Fruit fly (Drosophila melanogaster) whole organism, embryonic: ENCODE measurements around the gene CG43645.

Experiments used
- B-H2 ChIP-seq: fragments of 200-800 bp; sonication (Bioruptor generic); optimal IDR thresholded peaks from 2 replicates; lab custom pipeline; 2018; ENCODE audit warnings: missing biosample characterization, mild to moderate bottlenecking, missing genetic modification characterization
- Bgb ChIP-seq: fragments of 200-800 bp; sonication (Bioruptor generic); IDR thresholded peaks from 2 replicates; pipeline ENCODE4 v1.3.6; 2022; ENCODE audit warnings: missing biosample characterization, missing genetic modification characterization; ENCODE audit not compliant: partially characterized antibody
- CG10543 ChIP-seq: fragments of 200-800 bp; sonication (Bioruptor generic); optimal IDR thresholded peaks from 3 replicates; lab custom pipeline; 2017; ENCODE audit warnings: missing biosample characterization, mild to moderate bottlenecking, missing genetic modification characterization, moderate library complexity
- CG11247 ChIP-seq: fragments of 200-800 bp; sonication (Bioruptor generic); IDR thresholded peaks from 2 replicates; pipeline ENCODE4 v1.3.6; 2022; ENCODE audit warnings: missing biosample characterization, missing genetic modification characterization
- CG13123 ChIP-seq: fragments of 200-800 bp; sonication (Bioruptor generic); optimal IDR thresholded peaks from 2 replicates; lab custom pipeline; 2016; ENCODE audit warnings: missing biosample characterization, missing genetic modification characterization
- CG14860 ChIP-seq: fragments of 200-800 bp; sonication (Bioruptor generic); IDR thresholded peaks from 3 replicates; pipeline ENCODE4 v1.3.6; 2022; ENCODE audit warnings: missing biosample characterization, missing genetic modification characterization; ENCODE audit not compliant: partially characterized antibody
- CG16813 ChIP-seq: fragments of 200-800 bp; sonication (Bioruptor generic); IDR thresholded peaks from 3 replicates; pipeline ENCODE4 v1.3.6; 2022; ENCODE audit warnings: missing biosample characterization, missing genetic modification characterization; ENCODE audit not compliant: partially characterized antibody
- CG17186 ChIP-seq: fragments of 200-800 bp; sonication (Bioruptor generic); optimal IDR thresholded peaks from 3 replicates; lab custom pipeline; 2017; ENCODE audit warnings: missing biosample characterization, missing genetic modification reagents, missing genetic modification characterization
- CG17328 ChIP-seq: fragments of 200-800 bp; sonication (Bioruptor generic); IDR thresholded peaks from 2 replicates; pipeline ENCODE4 v1.3.6; 2022; ENCODE audit warnings: missing biosample characterization, missing genetic modification characterization
- CG18262 ChIP-seq: fragments of 200-800 bp; optimal IDR thresholded peaks from 3 replicates; lab custom pipeline; 2019; ENCODE audit warnings: missing biosample characterization, mild to moderate bottlenecking, missing genetic modification characterization, moderate library complexity
- CG18619 ChIP-seq: fragments of 200-800 bp; sonication (Bioruptor generic); optimal IDR thresholded peaks from 3 replicates; lab custom pipeline; 2017; ENCODE audit warnings: missing biosample characterization, mild to moderate bottlenecking, missing genetic modification characterization
- CG30020 ChIP-seq: fragments of 200-800 bp; optimal IDR thresholded peaks from 2 replicates; lab custom pipeline; 2019; ENCODE audit warnings: missing biosample characterization, mild to moderate bottlenecking, missing genetic modification characterization, moderate library complexity
- CG32772 ChIP-seq: fragments of 200-800 bp; sonication (Bioruptor generic); IDR thresholded peaks from 2 replicates; pipeline ENCODE4 v1.3.6; 2022; ENCODE audit warnings: missing biosample characterization, missing genetic modification characterization
- CG33557 ChIP-seq: fragments of 200-800 bp; sonication (Bioruptor generic); optimal IDR thresholded peaks from 2 replicates; lab custom pipeline; 2019; ENCODE audit warnings: missing biosample characterization, mild to moderate bottlenecking, missing genetic modification characterization, moderate library complexity
- CG4360 ChIP-seq: fragments of 200-800 bp; sonication (Bioruptor generic); IDR thresholded peaks from 2 replicates; pipeline ENCODE4 v1.3.6; 2022; ENCODE audit warnings: missing biosample characterization, missing genetic modification characterization
- CG4617 ChIP-seq: fragments of 200-800 bp; sonication (Bioruptor generic); optimal IDR thresholded peaks from 3 replicates; lab custom pipeline; 2016; ENCODE audit warnings: missing biosample characterization, missing genetic modification characterization, borderline replicate concordance
- CG8281 ChIP-seq: fragments of 200-800 bp; sonication (Bioruptor generic); optimal IDR thresholded peaks from 2 replicates; lab custom pipeline; 2018; ENCODE audit warnings: missing biosample characterization, mild to moderate bottlenecking, missing genetic modification characterization, moderate library complexity
- CG9215 ChIP-seq: fragments of 200-800 bp; sonication (Bioruptor generic); IDR thresholded peaks from 2 replicates; pipeline ENCODE4 v1.3.6; 2022; ENCODE audit warnings: missing biosample characterization, missing genetic modification characterization
- CG9817 ChIP-seq: fragments of 200-800 bp; sonication (Bioruptor generic); optimal IDR thresholded peaks from 2 replicates; lab custom pipeline; 2018; ENCODE audit warnings: missing biosample characterization, mild to moderate bottlenecking, missing genetic modification characterization, moderate library complexity
- E2f2 ChIP-seq: fragments of 200-800 bp; sonication (Bioruptor generic); IDR thresholded peaks from 2 replicates; pipeline ENCODE4 v1.3.6; 2022; ENCODE audit warnings: missing biosample characterization, missing genetic modification characterization
- ERR ChIP-seq: fragments of 200-800 bp; sonication (Bioruptor generic); optimal IDR thresholded peaks from 2 replicates; lab custom pipeline; 2016; ENCODE audit warnings: missing biosample characterization, missing genetic modification characterization
- Ets65A ChIP-seq: fragments of 200-800 bp; sonication (Bioruptor generic); peaks from one replicate; lab custom pipeline; 2016; ENCODE audit warnings: missing biosample characterization, missing genetic modification characterization
- HLH3B ChIP-seq: fragments of 200-800 bp; sonication (Bioruptor generic); IDR thresholded peaks from 2 replicates; pipeline ENCODE4 v1.3.6; 2022; ENCODE audit warnings: missing biosample characterization, missing genetic modification characterization
- Neu2 ChIP-seq: fragments of 200-800 bp; sonication (Bioruptor generic); optimal IDR thresholded peaks from 3 replicates; lab custom pipeline; 2016; ENCODE audit warnings: missing biosample characterization, missing genetic modification characterization, borderline replicate concordance
- Sry-β ChIP-seq: fragments of 200-800 bp; sonication (Bioruptor generic); optimal IDR thresholded peaks from 2 replicates; lab custom pipeline; 2018; ENCODE audit warnings: missing biosample characterization, mild to moderate bottlenecking, missing genetic modification characterization, moderate library complexity
- Ssrp ChIP-seq: fragments of 200-800 bp; sonication (Bioruptor generic); optimal IDR thresholded peaks from 2 replicates; lab custom pipeline; 2018; ENCODE audit warnings: missing biosample characterization, mild to moderate bottlenecking, missing genetic modification characterization, moderate library complexity
- Tbp ChIP-seq: fragments of >200 bp; optimal IDR thresholded peaks from 2 replicates; lab custom pipeline; 2018; ENCODE audit warnings: missing biosample characterization, missing genetic modification characterization
- abd-A ChIP-seq: fragments of 200-800 bp; sonication (Bioruptor generic); optimal IDR thresholded peaks from 3 replicates; lab custom pipeline; 2019; ENCODE audit warnings: missing biosample characterization, mild to moderate bottlenecking, missing genetic modification characterization, moderate library complexity
- chinmo ChIP-seq: fragments of 200-800 bp; sonication (Bioruptor generic); IDR thresholded peaks from 4 replicates; pipeline ENCODE4 v1.3.6; 2022; ENCODE audit warnings: missing biosample characterization, missing genetic modification characterization; ENCODE audit not compliant: partially characterized antibody
- cwo ChIP-seq: fragments of 200-800 bp; sonication (Bioruptor generic); optimal IDR thresholded peaks from 3 replicates; lab custom pipeline; 2017; ENCODE audit warnings: missing biosample characterization, missing genetic modification characterization, mild to moderate bottlenecking, moderate library complexity, missing genetic modification reagents
- da ChIP-seq: fragments of 200-800 bp; sonication (Bioruptor generic); optimal IDR thresholded peaks from 2 replicates; lab custom pipeline; 2016; ENCODE audit warnings: missing biosample characterization, missing genetic modification characterization
- dati ChIP-seq: fragments of 200-800 bp; sonication (Bioruptor generic); IDR thresholded peaks from 2 replicates; pipeline ENCODE4 v1.3.6; 2022; ENCODE audit warnings: missing biosample characterization, missing genetic modification characterization
- dm ChIP-seq: fragments of 200-800 bp; sonication (Bioruptor generic); optimal IDR thresholded peaks from 3 replicates; lab custom pipeline; 2016; ENCODE audit warnings: missing biosample characterization, missing genetic modification characterization
- esg ChIP-seq: fragments of 200-800 bp; sonication (Bioruptor generic); conservative IDR thresholded peaks from 2 replicates; pipeline ENCODE4 v1.3.6; 2022; ENCODE audit warnings: missing biosample characterization, missing genetic modification characterization
- fd64A ChIP-seq: fragments of 200-800 bp; sonication (Bioruptor generic); optimal IDR thresholded peaks from 3 replicates; lab custom pipeline; 2018; ENCODE audit warnings: missing biosample characterization, mild to moderate bottlenecking, missing genetic modification characterization
- gcm2 ChIP-seq: fragments of 200-800 bp; sonication (Bioruptor generic); optimal IDR thresholded peaks from 2 replicates; lab custom pipeline; 2016; ENCODE audit warnings: missing biosample characterization, missing genetic modification characterization
- inv ChIP-seq: fragments of 200-800 bp; sonication (Bioruptor generic); IDR thresholded peaks from 2 replicates; pipeline ENCODE4 v1.3.6; 2022; ENCODE audit warnings: missing biosample characterization, missing genetic modification characterization; ENCODE audit not compliant: partially characterized antibody
- lab ChIP-seq: fragments of 200-800 bp; sonication (Bioruptor generic); optimal IDR thresholded peaks from 3 replicates; lab custom pipeline; 2017; ENCODE audit warnings: missing biosample characterization, missing genetic modification characterization, mild to moderate bottlenecking, moderate library complexity, missing genetic modification reagents
- org-1 ChIP-seq: fragments of 200-800 bp; sonication (Bioruptor generic); optimal IDR thresholded peaks from 2 replicates; lab custom pipeline; 2017; ENCODE audit warnings: missing biosample characterization, missing genetic modification characterization
- pfk ChIP-seq: fragments of 200-800 bp; sonication (Bioruptor generic); optimal IDR thresholded peaks from 2 replicates; lab custom pipeline; 2018; ENCODE audit warnings: missing biosample characterization, mild to moderate bottlenecking, missing genetic modification characterization, moderate library complexity
- phol ChIP-seq: fragments of 200-800 bp; sonication (Bioruptor generic); optimal IDR thresholded peaks from 3 replicates; lab custom pipeline; 2018; ENCODE audit warnings: missing biosample characterization, mild to moderate bottlenecking, missing genetic modification characterization, moderate library complexity
- prd ChIP-seq, 3 experiments: fragments of >200 bp in 2 of 3; fragments of 200-800 bp in 1 of 3; sonication (Bioruptor generic) in 1 of 3; optimal IDR thresholded peaks in 2 of 3; IDR thresholded peaks in 1 of 3; 2 replicates in 2 of 3; 3 replicates in 1 of 3; pipeline versions ENCODE4 v1.3.6 to Lab custom; 2017 to 2022; ENCODE audit warnings: missing biosample characterization in 1 of 3, missing genetic modification characterization in 1 of 3
- shn ChIP-seq: fragments of 200-800 bp; sonication (Bioruptor generic); optimal IDR thresholded peaks from 3 replicates; lab custom pipeline; 2016; ENCODE audit warnings: missing biosample characterization, missing genetic modification characterization
- sob ChIP-seq: fragments of 200-800 bp; sonication (Bioruptor generic); IDR thresholded peaks from 2 replicates; pipeline ENCODE4 v1.3.6; 2022; ENCODE audit warnings: missing biosample characterization, missing genetic modification characterization
- stwl ChIP-seq: fragments of 200-800 bp; sonication (Bioruptor generic); optimal IDR thresholded peaks from 3 replicates; lab custom pipeline; 2018; ENCODE audit warnings: missing biosample characterization, mild to moderate bottlenecking, missing genetic modification characterization, moderate library complexity
- tll ChIP-seq, 2 experiments: fragments of 200-800 bp in 1 of 2; fragments of >200 bp in 1 of 2; sonication (Bioruptor generic) in 1 of 2; optimal IDR thresholded peaks; 2 replicates each; lab custom pipeline; 2017 to 2019; ENCODE audit warnings: missing biosample characterization in 2 of 2, missing genetic modification characterization in 2 of 2, mild to moderate bottlenecking in 1 of 2, moderate library complexity in 1 of 2
- zf30C ChIP-seq: fragments of 200-800 bp; sonication (Bioruptor generic); optimal IDR thresholded peaks from 3 replicates; lab custom pipeline; 2018; ENCODE audit warnings: missing biosample characterization, mild to moderate bottlenecking, missing genetic modification characterization
- zfh1 ChIP-seq: fragments of 200-800 bp; sonication (Bioruptor generic); IDR thresholded peaks from 3 replicates; pipeline ENCODE4 v1.3.6; 2022; ENCODE audit warnings: missing biosample characterization, missing genetic modification characterization

CG43645 gene

dm6 chr2L:17480943-17481580, 4.5 kb upstream of the CG43645 start, which contains the start of the genes fws and Lamtor3 (continued):
- TF ChIP-seq CG8281 (tag; lab: Kevin White, UChicago) (peak; percentile 88), chinmo (0 out of 4 replicates have a peak, but pooled peaks have one; percentile 14), tll (GFP tag; optimal IDR thresholded peaks at IDR 0.05; lab: Kevin White, UChicago) (peak in 1 of 2 experiments; percentile 38), CG18262 (tag; lab: Kevin White, UChicago) (peak; percentile 98), pfk (GFP tag; lab: Kevin White, UChicago) (no peak), CG4360 (GFP tag; lab: Robert Waterston, UW) (peak; percentile 90), Ets65A (GFP tag; lab: Kevin White, UChicago) (peak; percentile 98), E2f2 (GFP tag; lab: Robert Waterston, UW) (peak; percentile 90), CG4617 (GFP tag; lab: Kevin White, UChicago) (peak; percentile 95), CG18619 (peak; percentile 97), gcm2 (GFP tag; lab: Kevin White, UChicago) (peak; percentile 85), CG13123 (GFP tag; lab: Kevin White, UChicago) (peak; percentile 88), Ssrp (peak; percentile 98), Neu2 (no peak), org-1 (GFP tag; lab: Kevin White, UChicago) (peak; percentile 95), CG17328 (GFP tag; lab: Robert Waterston, UW) (peak; percentile 99), phol (tag; lab: Kevin White, UChicago) (peak; percentile 98), CG10543 (no peak), Sry-β (GFP tag; lab: Kevin White, UChicago) (peak; percentile 63), fd64A (GFP tag; lab: Kevin White, UChicago) (peak; percentile 93), CG14860 (peak; percentile 59; the same call in 1 of the 3 replicates), Bgb (GFP tag; lab: Robert Waterston, UW) (peak; percentile 47), ERR (GFP tag; lab: Kevin White, UChicago) (peak; percentile 39), sob (GFP tag; lab: Robert Waterston, UW) (peak; percentile 99), CG11247 (GFP tag; lab: Robert Waterston, UW) (peak; percentile 99), CG32772 (GFP tag; lab: Robert Waterston, UW) (peak; percentile 99), dm (GFP tag; lab: Kevin White, UChicago) (peak; percentile 65), lab (GFP tag; lab: Kevin White, UChicago) (peak; percentile 99), shn (peak; percentile 85), CG33557 (GFP tag; lab: Kevin White, UChicago) (peak; percentile 85), stwl (tag; lab: Kevin White, UChicago) (peak; percentile 87), CG30020 (tag; lab: Kevin White, UChicago) (peak; percentile 85), da (GFP tag; lab: Kevin White, UChicago) (peak; percentile 27), CG17186 (GFP tag; lab: Kevin White, UChicago) (peak; percentile 91), abd-A (tag; lab: Kevin White, UChicago) (no peak), esg (GFP tag; lab: Robert Waterston, UW) (peak; percentile 99), dati (peak; percentile 98), CG16813 (GFP tag; lab: Robert Waterston, UW) (peak; percentile 52), inv (GFP tag; lab: Robert Waterston, UW) (no peak; the same call in 1 of the 2 replicates), cwo (GFP tag; lab: Kevin White, UChicago) (peak; percentile 95), CG9817 (tag; lab: Kevin White, UChicago) (peak; percentile 97), zf30C (GFP tag; lab: Kevin White, UChicago) (no peak), HLH3B (peak; percentile 99), prd (optimal IDR thresholded peaks at IDR 0.05; lab: Kevin White, UChicago) (no peak), prd (GFP tag; IDR thresholded peaks at IDR 0.05; lab: Robert Waterston, UW) (peak; percentile 100), B-H2 (GFP tag; lab: Kevin White, UChicago) (peak; percentile 46), CG9215 (GFP tag; lab: Robert Waterston, UW) (peak; percentile 98), zfh1 (GFP tag; lab: Robert Waterston, UW) (peak; percentile 99), Tbp (GFP tag; lab: Kevin White, UChicago) (no peak)
